Fruit fly (Drosophila melanogaster) whole organism, prepupa: ENCODE results near the gene CG17734.
A peak's percentile ranks its signal among the peaks of the same experiment; 100 is the strongest.

Experiments used
- CG10669 ChIP-seq: fragments of 200-800 bp; sonication (Bioruptor generic); optimal IDR thresholded peaks from 3 replicates; lab custom pipeline; 2018; ENCODE audit warnings: missing biosample characterization, mild to moderate bottlenecking, missing genetic modification characterization, moderate library complexity
- CG11294 ChIP-seq: fragments of 200-800 bp; sonication (Bioruptor generic); IDR thresholded peaks from 2 replicates; pipeline ENCODE4 v1.3.6; 2022; ENCODE audit warnings: missing biosample characterization, missing genetic modification characterization
- CG11762 ChIP-seq: fragments of 200-800 bp; sonication (Bioruptor generic); optimal IDR thresholded peaks from 3 replicates; lab custom pipeline; 2016; ENCODE audit warnings: missing biosample characterization, missing genetic modification characterization; ENCODE audit not compliant: insufficient read depth
- CG15336 ChIP-seq: fragments of 200-800 bp; sonication (Bioruptor generic); IDR thresholded peaks from 2 replicates; pipeline ENCODE4 v1.3.6; 2022; ENCODE audit warnings: missing biosample characterization, missing genetic modification characterization
- CG1621 ChIP-seq: fragments of 200-800 bp; sonication (Bioruptor generic); optimal IDR thresholded peaks from 3 replicates; lab custom pipeline; 2018; ENCODE audit warnings: missing biosample characterization, mild to moderate bottlenecking, missing genetic modification characterization
- CG16779 ChIP-seq: fragments of 200-800 bp; sonication (Bioruptor generic); optimal IDR thresholded peaks from 3 replicates; lab custom pipeline; 2017; ENCODE audit warnings: missing biosample characterization, mild to moderate bottlenecking, missing genetic modification characterization
- CG3032 ChIP-seq: fragments of 200-800 bp; optimal IDR thresholded peaks from 2 replicates; lab custom pipeline; 2019; ENCODE audit warnings: missing biosample characterization, mild to moderate bottlenecking, missing genetic modification characterization, moderate library complexity
- CG32006 ChIP-seq: fragments of 200-800 bp; sonication (Bioruptor generic); optimal IDR thresholded peaks from 3 replicates; lab custom pipeline; 2017; ENCODE audit warnings: missing biosample characterization, mild to moderate bottlenecking, missing genetic modification characterization
- CG4318 ChIP-seq: fragments of 200-800 bp; sonication (Bioruptor generic); optimal IDR thresholded peaks from 3 replicates; lab custom pipeline; 2017; ENCODE audit warnings: missing biosample characterization, mild to moderate bottlenecking, missing genetic modification characterization
- CG6276 ChIP-seq: fragments of 200-800 bp; sonication (Bioruptor generic); optimal IDR thresholded peaks from 2 replicates; lab custom pipeline; 2017; ENCODE audit warnings: missing biosample characterization, mild to moderate bottlenecking, missing genetic modification characterization
- CG6808 ChIP-seq: fragments of 200-800 bp; sonication (Bioruptor generic); optimal IDR thresholded peaks from 3 replicates; lab custom pipeline; 2017; ENCODE audit warnings: missing biosample characterization, missing genetic modification characterization, mild to moderate bottlenecking, moderate library complexity, missing genetic modification reagents
- CG7368 ChIP-seq: fragments of 200-800 bp; sonication (Bioruptor generic); optimal IDR thresholded peaks from 3 replicates; lab custom pipeline; 2016; ENCODE audit warnings: missing biosample characterization, missing genetic modification characterization
- CG8119 ChIP-seq: fragments of 200-800 bp; sonication (Bioruptor generic); IDR thresholded peaks from 3 replicates; pipeline ENCODE4 v1.3.6; 2022; ENCODE audit warnings: missing biosample characterization, missing genetic modification characterization
- CG8319 ChIP-seq: fragments of 200-800 bp; sonication (Bioruptor generic); optimal IDR thresholded peaks from 3 replicates; lab custom pipeline; 2016; ENCODE audit warnings: missing biosample characterization, missing genetic modification characterization
- CG9139 ChIP-seq: fragments of 200-800 bp; sonication (Bioruptor generic); optimal IDR thresholded peaks from 3 replicates; lab custom pipeline; 2017; ENCODE audit warnings: missing biosample characterization, mild to moderate bottlenecking, missing genetic modification characterization
- Eip78C ChIP-seq: fragments of 200-800 bp; sonication (Bioruptor generic); peaks from one replicate; lab custom pipeline; 2016; ENCODE audit warnings: missing biosample characterization, missing genetic modification characterization
- Eip93F ChIP-seq: fragments of 200-800 bp; sonication (Bioruptor generic); optimal IDR thresholded peaks from 2 replicates; lab custom pipeline; 2016; ENCODE audit warnings: missing biosample characterization, mild to moderate bottlenecking, missing genetic modification characterization
- Ets21C ChIP-seq: fragments of 200-800 bp; sonication (Bioruptor generic); optimal IDR thresholded peaks from 3 replicates; lab custom pipeline; 2016; ENCODE audit warnings: missing biosample characterization, missing genetic modification characterization
- Ets96B ChIP-seq: fragments of 200-800 bp; optimal IDR thresholded peaks from 2 replicates; lab custom pipeline; 2019; ENCODE audit warnings: missing biosample characterization, mild to moderate bottlenecking, missing genetic modification characterization, moderate library complexity
- Hr38 ChIP-seq: sonication (Bioruptor generic); optimal IDR thresholded peaks from 2 replicates; lab custom pipeline; 2016; ENCODE audit warnings: missing biosample characterization, missing genetic modification characterization
- Met ChIP-seq: fragments of 200-800 bp; sonication (Bioruptor generic); optimal IDR thresholded peaks from 3 replicates; lab custom pipeline; 2016; ENCODE audit warnings: missing biosample characterization, missing genetic modification characterization
- Smox ChIP-seq: fragments of 200-800 bp; sonication (Bioruptor generic); optimal IDR thresholded peaks from 3 replicates; lab custom pipeline; 2016; ENCODE audit warnings: missing biosample characterization, missing genetic modification characterization
- Sox102F ChIP-seq: fragments of 200-800 bp; sonication (Bioruptor generic); optimal IDR thresholded peaks from 2 replicates; lab custom pipeline; 2016; ENCODE audit warnings: missing biosample characterization, mild to moderate bottlenecking, missing genetic modification characterization
- Sox14 ChIP-seq: fragments of 200-800 bp; sonication (Bioruptor generic); optimal IDR thresholded peaks from 3 replicates; lab custom pipeline; 2016; ENCODE audit warnings: missing biosample characterization, missing genetic modification characterization
- Sox15 ChIP-seq: fragments of 200-800 bp; sonication (Bioruptor generic); optimal IDR thresholded peaks from 3 replicates; lab custom pipeline; 2016; ENCODE audit warnings: missing biosample characterization, missing genetic modification characterization
- achi ChIP-seq: fragments of 200-800 bp; sonication (Bioruptor generic); optimal IDR thresholded peaks from 3 replicates; lab custom pipeline; 2016; ENCODE audit warnings: missing biosample characterization, missing genetic modification characterization
- cyc ChIP-seq: fragments of 200-800 bp; sonication (Bioruptor generic); optimal IDR thresholded peaks from 3 replicates; lab custom pipeline; 2016; ENCODE audit warnings: missing biosample characterization, missing genetic modification characterization
- dac ChIP-seq: fragments of 200-800 bp; sonication (Bioruptor generic); optimal IDR thresholded peaks from 2 replicates; lab custom pipeline; 2017; ENCODE audit warnings: missing biosample characterization, mild to moderate bottlenecking, missing genetic modification characterization
- fd59A ChIP-seq: fragments of 200-800 bp; sonication (Bioruptor generic); optimal IDR thresholded peaks from 2 replicates; lab custom pipeline; 2017; ENCODE audit warnings: missing biosample characterization, mild to moderate bottlenecking, missing genetic modification characterization, missing genetic modification reagents
- fd85E ChIP-seq: fragments of 200-800 bp; sonication (Bioruptor generic); optimal IDR thresholded peaks from 3 replicates; lab custom pipeline; 2016; ENCODE audit warnings: missing biosample characterization, missing genetic modification characterization
- fkh ChIP-seq: fragments of 200-800 bp; sonication (Bioruptor generic); optimal IDR thresholded peaks from 3 replicates; lab custom pipeline; 2017; ENCODE audit warnings: missing biosample characterization, mild to moderate bottlenecking, missing genetic modification characterization, moderate library complexity
- lz ChIP-seq: fragments of 200-800 bp; sonication (Bioruptor generic); optimal IDR thresholded peaks from 3 replicates; lab custom pipeline; 2016; ENCODE audit warnings: missing biosample characterization, missing genetic modification characterization
- pdm3 ChIP-seq: fragments of 200-800 bp; sonication (Bioruptor generic); optimal IDR thresholded peaks from 3 replicates; lab custom pipeline; 2016; ENCODE audit warnings: missing biosample characterization, missing genetic modification characterization
- ss ChIP-seq, 2 experiments: fragments of 200-800 bp; sonication (Bioruptor generic); optimal IDR thresholded peaks; 2 replicates in 1 of 2; 3 replicates in 1 of 2; lab custom pipeline; 2017 to 2018; ENCODE audit warnings: mild to moderate bottlenecking in 2 of 2, missing biosample characterization in 2 of 2, missing genetic modification characterization in 2 of 2, moderate library complexity in 1 of 2
- svp ChIP-seq: fragments of 200-800 bp; sonication (Bioruptor generic); peaks from one replicate; lab custom pipeline; 2016; ENCODE audit warnings: missing biosample characterization, missing genetic modification characterization
- topi ChIP-seq: fragments of 200-800 bp; sonication (Bioruptor generic); optimal IDR thresholded peaks from 3 replicates; lab custom pipeline; 2016; ENCODE audit warnings: missing biosample characterization, missing genetic modification characterization
- vri ChIP-seq: fragments of 200-800 bp; sonication (Bioruptor generic); optimal IDR thresholded peaks from 3 replicates; lab custom pipeline; 2016; ENCODE audit warnings: missing biosample characterization, mild to moderate bottlenecking, missing genetic modification characterization

Gene CG17734

DNA sequence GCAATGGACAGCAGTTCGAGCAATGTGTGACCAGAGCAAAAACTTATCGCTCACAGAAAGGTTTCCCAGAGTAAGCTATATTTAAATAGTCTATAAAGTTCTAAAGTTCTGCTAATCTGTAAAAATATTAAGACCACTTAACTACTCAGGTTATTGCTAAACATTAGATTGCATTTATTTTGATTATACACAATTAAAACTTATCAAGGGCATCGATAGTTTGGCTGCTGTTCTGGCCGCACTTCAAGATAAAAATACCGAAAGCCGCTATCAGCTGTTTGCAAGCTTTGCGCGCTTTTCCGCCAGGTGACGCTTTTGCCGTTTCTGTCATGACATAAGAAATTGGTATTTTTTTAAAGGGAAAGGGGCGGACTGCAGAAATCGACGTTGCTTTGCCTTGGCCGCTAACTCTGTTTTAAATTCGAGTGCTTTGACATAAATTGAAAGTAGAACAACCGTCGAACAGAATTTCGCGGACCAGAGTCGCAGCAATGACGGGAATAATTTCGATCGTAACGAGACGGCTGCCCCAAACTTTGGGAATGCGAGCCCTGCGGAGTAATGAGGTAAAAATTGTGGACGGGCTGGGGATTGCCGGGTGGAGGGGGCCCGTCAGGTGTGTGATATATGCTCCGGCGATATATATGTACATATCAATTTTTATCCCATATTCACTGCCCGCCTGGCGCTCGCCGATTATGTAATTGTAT, at the start of gene CG17734, which contains the start of gene CG5214:
Gene CG17734, minus strand, starts transcription at position 49 of the 710 bp plus-strand sequence.
Gene CG5214, plus strand, starts transcription at position 352 of the 710 bp plus-strand sequence.
- TF ChIP-seq CG11294 (GFP tag; lab: Robert Waterston, UW) (no peak), lz (GFP tag; lab: Kevin White, UChicago) (peak; percentile 53), vri (peak; percentile 95), CG32006 (GFP tag; lab: Kevin White, UChicago) (no peak), fd59A (no peak), Sox14 (GFP tag; lab: Kevin White, UChicago) (peak; percentile 32), cyc (GFP tag; lab: Kevin White, UChicago) (peak; percentile 30), Ets96B (no peak), Eip78C (GFP tag; lab: Kevin White, UChicago) (peak; percentile 58), topi (GFP tag; lab: Kevin White, UChicago) (peak; percentile 20), CG7368 (GFP tag; lab: Kevin White, UChicago) (no peak), fd85E (no peak), Smox (no peak), achi (peak; percentile 98), CG1621 (tag; lab: Kevin White, UChicago) (no peak), Sox102F (GFP tag; lab: Kevin White, UChicago) (no peak)

DNA sequence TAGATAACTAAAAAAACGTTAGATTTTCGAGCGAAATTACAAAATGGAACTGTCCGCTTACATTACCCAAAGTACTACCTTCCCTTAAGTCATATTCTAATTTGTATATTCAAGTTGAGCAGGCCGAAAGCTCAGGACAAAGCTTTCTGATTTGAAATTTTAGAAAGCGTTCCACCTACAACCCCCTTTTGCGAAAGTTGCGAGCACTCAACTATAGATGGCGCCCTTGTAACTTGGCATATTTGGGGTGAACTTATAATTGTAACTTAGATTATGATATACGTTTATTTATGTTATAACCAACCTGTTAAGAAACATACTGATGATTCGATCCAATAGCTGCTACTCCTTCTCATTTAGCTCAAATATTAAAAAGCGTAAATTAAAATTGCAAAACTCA, 43.1 kb upstream of the CG17734 start:
- TF ChIP-seq CG32006 (GFP tag; lab: Kevin White, UChicago): no peak
- TF ChIP-seq Sox14 (GFP tag; lab: Kevin White, UChicago): no peak
- TF ChIP-seq svp (GFP tag; lab: Kevin White, UChicago): no peak
- no peak for TF ChIP-seq dac (GFP tag; lab: Kevin White, UChicago)
- no peak for TF ChIP-seq ss (GFP tag; optimal IDR thresholded peaks at IDR 0.05; lab: Kevin White, UChicago)

DNA sequence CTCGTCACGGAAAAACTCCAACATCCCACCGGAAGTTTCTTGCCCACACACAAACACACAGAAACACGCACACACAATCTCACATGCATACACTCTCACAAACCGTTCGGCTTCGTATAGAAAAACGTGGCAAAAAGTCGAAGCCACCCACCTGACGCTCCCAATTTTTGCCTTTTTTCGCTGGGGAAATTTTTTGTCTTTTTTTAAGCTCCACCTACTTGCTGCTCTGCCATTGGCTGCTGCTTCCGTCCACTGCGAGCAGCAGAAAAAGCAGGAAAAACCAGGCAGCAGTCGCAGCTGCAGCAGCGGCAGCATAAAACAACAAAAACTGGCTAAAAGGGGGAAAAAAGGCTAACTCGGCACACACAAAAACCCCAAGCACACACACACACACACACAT, 38.1 kb upstream of the CG17734 start:
- TF ChIP-seq svp (GFP tag; lab: Kevin White, UChicago): peak; percentile 25
- TF ChIP-seq CG8319: no peak
- TF ChIP-seq ss (GFP tag; optimal IDR thresholded peaks at IDR 0.05; lab: Kevin White, UChicago): peak in 1 of 2 experiments; percentile 36
- no peak for TF ChIP-seq Sox15 (GFP tag; lab: Kevin White, UChicago)
- peak; percentile 1 for TF ChIP-seq CG6276 (GFP tag; lab: Kevin White, UChicago)

- TF ChIP-seq fd59A (no peak), CG7368 (GFP tag; lab: Kevin White, UChicago) (no peak), CG16779 (no peak)
- TF ChIP-seq, all 60 proteins: peak for 0
Measured at dm6 chr3R:11272667-11273066, 28.9 kb upstream of the CG17734 start.

dm6 chr3R:11270574-11270973, 26.8 kb upstream of the CG17734 start:
- TF ChIP-seq Met (GFP tag; lab: Kevin White, UChicago) (no peak), CG10669 (GFP tag; lab: Kevin White, UChicago) (no peak), CG1621 (tag; lab: Kevin White, UChicago) (no peak), ss (GFP tag; optimal IDR thresholded peaks at IDR 0.05; lab: Kevin White, UChicago) (no peak), CG15336 (GFP tag; lab: Robert Waterston, UW) (no peak)

- TF ChIP-seq CG11762 (GFP tag; lab: Kevin White, UChicago): peak; percentile 45
- TF ChIP-seq CG32006 (GFP tag; lab: Kevin White, UChicago): peak; percentile 53
- peak; percentile 37 for TF ChIP-seq Sox102F (GFP tag; lab: Kevin White, UChicago)
- TF ChIP-seq CG8119: no peak
- no peak for TF ChIP-seq CG3032
- peak; percentile 54 for TF ChIP-seq CG9139 (GFP tag; lab: Kevin White, UChicago)
- no peak for TF ChIP-seq CG16779
- peak; percentile 61 for TF ChIP-seq achi
- peak; percentile 38 for TF ChIP-seq Ets96B
- TF ChIP-seq CG8319: peak; percentile 4
- TF ChIP-seq CG6808 (GFP tag; lab: Kevin White, UChicago): peak; percentile 38
- TF ChIP-seq fd85E: peak; percentile 11
- TF ChIP-seq dac (GFP tag; lab: Kevin White, UChicago): peak; percentile 74
- TF ChIP-seq CG6276 (GFP tag; lab: Kevin White, UChicago): peak; percentile 39
- TF ChIP-seq Hr38 (GFP tag; lab: Kevin White, UChicago): no peak
- TF ChIP-seq cyc (GFP tag; lab: Kevin White, UChicago): peak; percentile 46
- peak; percentile 71 for TF ChIP-seq pdm3 (GFP tag; lab: Kevin White, UChicago)
- TF ChIP-seq Ets21C (GFP tag; lab: Kevin White, UChicago): no peak
- TF ChIP-seq CG1621 (tag; lab: Kevin White, UChicago): peak; percentile 25
- no peak for TF ChIP-seq CG4318
- no peak for TF ChIP-seq fkh
- TF ChIP-seq Eip93F (GFP tag; lab: Kevin White, UChicago): no peak
- peak; percentile 47 for TF ChIP-seq lz (GFP tag; lab: Kevin White, UChicago)
- TF ChIP-seq CG10669 (GFP tag; lab: Kevin White, UChicago): peak; percentile 64
- peak; percentile 87 for TF ChIP-seq Eip78C (GFP tag; lab: Kevin White, UChicago)
Measured at dm6 chr3R:11269013-11269412, 25.2 kb upstream of the CG17734 start.
